Worm (Caenorhabditis elegans) whole organism, mixed stage, embryonic: ENCODE results near the gene F59F3.6.

Source experiments
- M03D4.4 ChIP-seq: sonication (generic microtip); optimal IDR thresholded peaks from 2 replicates; lab custom pipeline; 2017; ENCODE audit warnings: mild to moderate bottlenecking, missing genetic modification characterization, missing compliant biosample characterization
- bed-3 ChIP-seq: fragments of 200-800 bp; sonication (Bioruptor generic); optimal IDR thresholded peaks from 3 replicates; lab custom pipeline; 2018; ENCODE audit warnings: mild to moderate bottlenecking, missing genetic modification characterization, moderate library complexity, missing compliant biosample characterization
- ceh-39 ChIP-seq: fragments of 150-350 bp; optimal IDR thresholded peaks from 2 replicates; lab custom pipeline; 2014; ENCODE audit warnings: missing biosample characterization, missing genetic modification characterization
- ceh-43 ChIP-seq: fragments of 200-800 bp; sonication (Bioruptor generic); optimal IDR thresholded peaks from 2 replicates; lab custom pipeline; 2018; ENCODE audit warnings: mild to moderate bottlenecking, missing genetic modification characterization, moderate library complexity, missing compliant biosample characterization
- ceh-83 ChIP-seq: fragments of 200-800 bp; sonication (Bioruptor generic); optimal IDR thresholded peaks from 2 replicates; lab custom pipeline; 2018; ENCODE audit warnings: mild to moderate bottlenecking, missing genetic modification characterization, missing compliant biosample characterization
- ces-1 ChIP-seq: fragments of 150-350 bp; optimal IDR thresholded peaks from 2 replicates; lab custom pipeline; 2014; ENCODE audit warnings: missing biosample characterization, missing genetic modification reagents, missing genetic modification characterization
- cnd-1 ChIP-seq: fragments of 200-800 bp; sonication (Bioruptor generic); optimal IDR thresholded peaks from 2 replicates; lab custom pipeline; 2018; ENCODE audit warnings: mild to moderate bottlenecking, missing genetic modification characterization, missing compliant biosample characterization
- drap-1 ChIP-seq: fragments of 200-800 bp; sonication (Bioruptor generic); optimal IDR thresholded peaks from 3 replicates; lab custom pipeline; 2018; ENCODE audit warnings: mild to moderate bottlenecking, missing genetic modification characterization, missing compliant biosample characterization
- elt-1 ChIP-seq: sonication (generic microtip); optimal IDR thresholded peaks from 2 replicates; lab custom pipeline; 2017; ENCODE audit warnings: missing genetic modification characterization, mild to moderate bottlenecking, missing compliant biosample characterization, antibody characterized with exemption, moderate library complexity, borderline replicate concordance; ENCODE audit not compliant: insufficient read depth
- flh-1 ChIP-seq: fragments of 200-800 bp; sonication (Bioruptor generic); optimal IDR thresholded peaks from 2 replicates; lab custom pipeline; 2018; ENCODE audit warnings: mild to moderate bottlenecking, missing genetic modification characterization, moderate library complexity, missing compliant biosample characterization
- ham-2 ChIP-seq: fragments of 200-800 bp; sonication (Bioruptor generic); optimal IDR thresholded peaks from 2 replicates; lab custom pipeline; 2018; ENCODE audit warnings: mild to moderate bottlenecking, missing genetic modification characterization, missing compliant biosample characterization
- hlh-1 ChIP-seq: fragments of 150-350 bp; optimal IDR thresholded peaks from 2 replicates; lab custom pipeline; 2014; ENCODE audit warnings: missing biosample characterization, missing genetic modification reagents, missing genetic modification characterization
- lin-13 ChIP-seq: fragments of 150-350 bp; optimal IDR thresholded peaks from 2 replicates; lab custom pipeline; 2014; ENCODE audit warnings: missing biosample characterization, missing genetic modification characterization
- lin-32 ChIP-seq: fragments of 200-800 bp; sonication (Bioruptor generic); optimal IDR thresholded peaks from 2 replicates; lab custom pipeline; 2018; ENCODE audit warnings: mild to moderate bottlenecking, missing genetic modification characterization, missing compliant biosample characterization
- lsy-2 ChIP-seq: fragments of 150-350 bp; optimal IDR thresholded peaks from 2 replicates; lab custom pipeline; 2014; ENCODE audit warnings: missing biosample characterization, missing genetic modification characterization
- mab-5 ChIP-seq: fragments of 150-350 bp; optimal IDR thresholded peaks from 2 replicates; lab custom pipeline; 2014; ENCODE audit warnings: missing biosample characterization, missing genetic modification characterization
- mls-2 ChIP-seq: sonication (generic microtip); optimal IDR thresholded peaks from 2 replicates; lab custom pipeline; 2016; ENCODE audit warnings: mild to moderate bottlenecking, missing genetic modification characterization, moderate library complexity, missing compliant biosample characterization
- nhr-12 ChIP-seq: fragments of 150-350 bp; optimal IDR thresholded peaks from 2 replicates; lab custom pipeline; 2014; ENCODE audit warnings: missing biosample characterization, missing genetic modification characterization
- nhr-237 ChIP-seq: fragments of 150-350 bp; optimal IDR thresholded peaks from 2 replicates; lab custom pipeline; 2014; ENCODE audit warnings: missing biosample characterization, missing genetic modification characterization
- nhr-28 ChIP-seq: fragments of 150-350 bp; optimal IDR thresholded peaks from 2 replicates; lab custom pipeline; 2014; ENCODE audit warnings: missing biosample characterization, missing genetic modification characterization
- nhr-76 ChIP-seq: sonication (generic microtip); optimal IDR thresholded peaks from 2 replicates; lab custom pipeline; 2017; ENCODE audit warnings: missing biosample characterization, missing genetic modification characterization
- pha-4 ChIP-seq: fragments of 150-350 bp; optimal IDR thresholded peaks from 2 replicates; lab custom pipeline; 2018; ENCODE audit warnings: missing biosample characterization, missing genetic modification reagents, missing genetic modification characterization
- sem-2 ChIP-seq: fragments of 200-800 bp; sonication (Bioruptor generic); optimal IDR thresholded peaks from 2 replicates; lab custom pipeline; 2018; ENCODE audit warnings: mild to moderate bottlenecking, missing genetic modification characterization, missing compliant biosample characterization
- snpc-4 ChIP-seq: fragments of 150-350 bp; optimal IDR thresholded peaks from 2 replicates; lab custom pipeline; 2014; ENCODE audit warnings: missing biosample characterization, missing genetic modification characterization
- sptf-1 ChIP-seq: sonication (generic microtip); optimal IDR thresholded peaks from 2 replicates; lab custom pipeline; 2017; ENCODE audit warnings: mild to moderate bottlenecking, missing genetic modification characterization, moderate library complexity, missing compliant biosample characterization
- tbx-8 ChIP-seq: fragments of 200-800 bp; sonication (Bioruptor generic); optimal IDR thresholded peaks from 2 replicates; lab custom pipeline; 2018; ENCODE audit warnings: mild to moderate bottlenecking, missing genetic modification characterization, moderate library complexity, missing compliant biosample characterization
- unc-62 ChIP-seq: fragments of 150-350 bp; optimal IDR thresholded peaks from 2 replicates; lab custom pipeline; 2014; ENCODE audit warnings: missing biosample characterization, missing genetic modification reagents, missing genetic modification characterization
- zip-8 ChIP-seq: fragments of 150-350 bp; optimal IDR thresholded peaks from 2 replicates; lab custom pipeline; 2014; ENCODE audit warnings: missing biosample characterization, missing genetic modification characterization
- ztf-11 ChIP-seq: fragments of 150-350 bp; optimal IDR thresholded peaks from 2 replicates; lab custom pipeline; 2014; ENCODE audit warnings: missing biosample characterization, missing genetic modification characterization

F59F3.6 gene

ce11 chrX:10981374-10981773, 17.7 kb downstream of the F59F3.6 start:
- TF ChIP-seq pha-4 (no peak), elt-1 (no peak), ztf-11 (tag; lab: Kevin White, UChicago) (no peak), zip-8 (tag; lab: Kevin White, UChicago) (no peak), cnd-1 (no peak), lsy-2 (tag; lab: Kevin White, UChicago) (no peak), nhr-76 (tag; lab: Kevin White, UChicago) (no peak), nhr-12 (tag; lab: Kevin White, UChicago) (no peak), nhr-28 (tag; lab: Kevin White, UChicago) (no peak), flh-1 (GFP tag; lab: Kevin White, UChicago) (no peak), sptf-1 (no peak), bed-3 (no peak), unc-62 (GFP tag; lab: Kevin White, UChicago) (no peak), tbx-8 (no peak), lin-32 (GFP tag; lab: Kevin White, UChicago) (no peak), ceh-39 (tag; lab: Kevin White, UChicago) (no peak), ham-2 (GFP tag; lab: Kevin White, UChicago) (no peak), snpc-4 (no peak)

ce11 chrX:10979186-10979585, 19.9 kb downstream of the F59F3.6 start, which contains the start of gene pxn-2:
pxn-2 (minus strand) TSS chrX:10979286.
- TF ChIP-seq mls-2 = no peak
- no peak for TF ChIP-seq sem-2 (GFP tag; lab: Kevin White, UChicago)
- no peak for TF ChIP-seq hlh-1 (tag; lab: Kevin White, UChicago)
- no peak for TF ChIP-seq drap-1
- no peak for TF ChIP-seq ceh-43 (GFP tag; lab: Kevin White, UChicago)
- peak; percentile 38 for TF ChIP-seq ces-1 (GFP tag; lab: Kevin White, UChicago)

DNA sequence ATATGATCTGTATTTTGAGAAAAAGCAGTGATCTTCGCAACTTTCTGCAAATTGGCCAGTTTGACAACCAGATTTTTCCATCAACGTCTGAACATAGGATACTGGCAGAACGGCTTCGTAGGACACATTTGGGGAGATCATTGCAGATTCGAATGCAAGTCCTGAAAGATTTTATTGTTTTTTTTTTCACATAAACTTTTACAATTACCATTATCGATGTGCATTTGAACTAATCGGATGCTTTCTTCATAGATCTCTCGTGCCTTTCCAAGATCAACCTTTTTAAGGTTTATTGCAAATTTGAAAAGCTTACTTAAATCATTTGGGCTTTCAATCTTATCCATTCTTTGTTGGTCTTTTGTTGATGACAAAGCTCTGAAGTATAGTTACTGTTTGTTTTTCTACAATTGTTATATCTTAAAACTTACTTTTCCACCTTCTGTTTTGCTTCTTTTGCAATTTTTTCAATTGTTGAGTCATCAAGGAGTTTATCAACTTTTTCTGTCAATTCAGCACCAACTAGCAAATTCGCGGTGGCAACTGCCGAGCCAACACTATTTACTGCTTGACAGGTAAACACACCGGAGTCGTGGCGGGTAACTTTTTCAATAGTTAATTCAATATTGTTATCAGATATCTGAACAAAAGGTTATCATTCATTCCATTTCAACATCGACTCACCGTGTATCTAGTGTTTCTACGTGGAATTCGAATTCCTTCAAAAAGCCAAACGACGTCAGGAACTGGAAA, 22.5 kb downstream of the F59F3.6 start:
- TF ChIP-seq unc-62 (GFP tag; lab: Kevin White, UChicago) = no peak
- TF ChIP-seq zip-8 (tag; lab: Kevin White, UChicago) = no peak
- TF ChIP-seq ces-1 (GFP tag; lab: Kevin White, UChicago) = no peak
- TF ChIP-seq, all 35 proteins: peak for 0

- TF ChIP-seq pha-4 (no peak), lin-13 (tag; lab: Kevin White, UChicago) (no peak), sem-2 (GFP tag; lab: Kevin White, UChicago) (no peak), lin-32 (GFP tag; lab: Kevin White, UChicago) (no peak), ceh-83 (GFP tag; lab: Kevin White, UChicago) (no peak), ceh-39 (tag; lab: Kevin White, UChicago) (no peak), flh-1 (GFP tag; lab: Kevin White, UChicago) (no peak), mls-2 (no peak), elt-1 (no peak), snpc-4 (no peak), nhr-237 (tag; lab: Kevin White, UChicago) (no peak), bed-3 (no peak), ces-1 (GFP tag; lab: Kevin White, UChicago) (no peak), ceh-43 (GFP tag; lab: Kevin White, UChicago) (no peak), ham-2 (GFP tag; lab: Kevin White, UChicago) (no peak), sptf-1 (no peak), M03D4.4 (tag; lab: Kevin White, UChicago) (no peak), hlh-1 (tag; lab: Kevin White, UChicago) (no peak)
- TF ChIP-seq, all 35 proteins: peak for 0
These were observed 28.0 kb downstream of the F59F3.6 start for ce11 chrX:10971118-10971517.

- no peak for TF ChIP-seq ceh-39 (tag; lab: Kevin White, UChicago)
- TF ChIP-seq mab-5 (tag; lab: Kevin White, UChicago) = no peak
- no peak for TF ChIP-seq M03D4.4 (tag; lab: Kevin White, UChicago)
- TF ChIP-seq ceh-83 (GFP tag; lab: Kevin White, UChicago) = no peak
- no peak for TF ChIP-seq elt-1
- no peak for TF ChIP-seq flh-1 (GFP tag; lab: Kevin White, UChicago)
- no peak for TF ChIP-seq ham-2 (GFP tag; lab: Kevin White, UChicago)
- no peak for TF ChIP-seq pha-4
- no peak for TF ChIP-seq nhr-28 (tag; lab: Kevin White, UChicago)
- no peak for TF ChIP-seq lin-32 (GFP tag; lab: Kevin White, UChicago)
- no peak for TF ChIP-seq lin-13 (tag; lab: Kevin White, UChicago)
- TF ChIP-seq mls-2 = no peak
These were observed 28.4 kb downstream of the F59F3.6 start, which contains the start of gene K09C8.8 for ce11 chrX:10970629-10971028. K09C8.8 (plus strand) TSS chrX:10970929.
